Worm (Caenorhabditis elegans): Measurements from ENCODE around the gene pitr-4.

DNA sequence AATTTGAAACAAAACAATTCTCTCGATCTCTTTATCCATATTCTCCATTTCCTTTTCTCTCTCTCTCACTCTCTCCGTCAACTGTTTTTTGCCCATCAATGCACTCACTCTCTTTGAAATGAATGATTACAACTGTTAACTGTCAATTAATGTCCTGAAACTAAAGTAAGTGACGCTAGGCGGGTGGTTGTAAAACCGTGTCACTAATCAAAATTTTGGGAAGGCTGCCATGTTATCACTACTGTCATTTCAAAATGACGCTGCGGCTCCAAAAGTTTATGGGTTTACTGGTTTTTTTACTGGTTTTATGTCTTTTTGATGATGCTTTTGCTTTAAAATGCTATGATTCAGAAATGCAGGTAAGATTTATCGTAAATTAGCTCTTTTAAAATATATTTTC lies 17.8 kb upstream of the pitr-4 start, which contains the start of gene ZK287.9:
- no peak for TF ChIP-seq efl-1 (GFP tag; optimal IDR thresholded peaks at IDR 0.05)
- no peak for TF ChIP-seq lir-1 (GFP tag; conservative IDR thresholded peaks at IDR 0.05)
- TF ChIP-seq egl-44 (GFP tag; IDR thresholded peaks at IDR 0.05), result no peak
- no peak for TF ChIP-seq snpc-4 (GFP tag; optimal IDR thresholded peaks at IDR 0.05)
- no peak for TF ChIP-seq snpc-4 (tag; optimal IDR thresholded peaks at IDR 0.05)
- no peak for TF ChIP-seq tlf-1 (GFP tag; optimal IDR thresholded peaks at IDR 0.05)
- peak; percentile 34 for TF ChIP-seq unc-62 (GFP tag; optimal IDR thresholded peaks at IDR 0.05)
- no peak for TF ChIP-seq madf-10 (tag; optimal IDR thresholded peaks at IDR 0.05)
- no peak for TF ChIP-seq lin-40 (tag; optimal IDR thresholded peaks at IDR 0.05)
- TF ChIP-seq F39B2.1 (GFP tag; IDR thresholded peaks at IDR 0.05), result no peak
- no peak for TF ChIP-seq Y67H2A.10 (GFP tag; conservative IDR thresholded peaks at IDR 0.05)
- no peak for TF ChIP-seq ztf-6 (GFP tag; IDR thresholded peaks at IDR 0.05)
- TF ChIP-seq snpc-3.4 (tag; optimal IDR thresholded peaks at IDR 0.05), result no peak
- no peak for TF ChIP-seq nfya-1 (tag; optimal IDR thresholded peaks at IDR 0.05; ENCODE audit: borderline replicate concordance, insufficient read depth)
- no peak for TF ChIP-seq pha-4 (tag; optimal IDR thresholded peaks at IDR 0.05)

Measured in whole organism, young adult.